Fruit fly (Drosophila melanogaster) whole organism, pupa: ENCODE results near the gene CG8142.

Experiments
- CG10348 ChIP-seq: fragments of 200-800 bp; sonication (Bioruptor generic); IDR thresholded peaks from 2 replicates; pipeline ENCODE4 v1.3.6; 2022; ENCODE audit warnings: missing biosample characterization, missing genetic modification characterization
- CG12605 ChIP-seq: fragments of 200-800 bp; sonication (Bioruptor generic); IDR thresholded peaks from 2 replicates; pipeline ENCODE4 v1.3.6; 2022; ENCODE audit warnings: missing biosample characterization, missing genetic modification characterization
- CG13204 ChIP-seq: fragments of 200-800 bp; sonication (Bioruptor generic); optimal IDR thresholded peaks from 2 replicates; lab custom pipeline; 2018; ENCODE audit warnings: missing biosample characterization, mild to moderate bottlenecking, missing genetic modification characterization, moderate library complexity
- CG14655 ChIP-seq: fragments of 200-800 bp; sonication (Bioruptor generic); optimal IDR thresholded peaks from 3 replicates; lab custom pipeline; 2017; ENCODE audit warnings: mild to moderate bottlenecking, missing biosample characterization, missing genetic modification reagents, missing genetic modification characterization
- CG15710 ChIP-seq: fragments of 200-800 bp; sonication (Bioruptor generic); optimal IDR thresholded peaks from 2 replicates; lab custom pipeline; 2018; ENCODE audit warnings: missing biosample characterization, mild to moderate bottlenecking, missing genetic modification characterization, moderate library complexity
- CG17806 ChIP-seq: fragments of 200-800 bp; sonication (Bioruptor generic); optimal IDR thresholded peaks from 2 replicates; lab custom pipeline; 2018; ENCODE audit warnings: missing biosample characterization, mild to moderate bottlenecking, missing genetic modification characterization, moderate library complexity
- CG32121 ChIP-seq: fragments of 200-800 bp; sonication (Bioruptor generic); IDR thresholded peaks from 2 replicates; pipeline ENCODE4 v1.3.6; 2022; ENCODE audit warnings: missing biosample characterization, missing genetic modification characterization
- CG34367 ChIP-seq: fragments of 200-800 bp; sonication (Bioruptor generic); optimal IDR thresholded peaks from 2 replicates; lab custom pipeline; 2018; ENCODE audit warnings: missing biosample characterization, mild to moderate bottlenecking, missing genetic modification characterization
- CG4496 ChIP-seq: fragments of 200-800 bp; sonication (Bioruptor generic); IDR thresholded peaks from 3 replicates; pipeline ENCODE4 v1.3.6; 2022; ENCODE audit warnings: missing biosample characterization, missing genetic modification characterization
- CG8159 ChIP-seq: fragments of 200-800 bp; sonication (Bioruptor generic); optimal IDR thresholded peaks from 3 replicates; lab custom pipeline; 2018; ENCODE audit warnings: missing biosample characterization, mild to moderate bottlenecking, missing genetic modification characterization, moderate library complexity
- CG8301 ChIP-seq: fragments of 200-800 bp; sonication (Bioruptor generic); optimal IDR thresholded peaks from 2 replicates; lab custom pipeline; 2018; ENCODE audit warnings: missing biosample characterization, mild to moderate bottlenecking, missing genetic modification characterization
- CG9948 ChIP-seq: fragments of 200-800 bp; sonication (Bioruptor generic); optimal IDR thresholded peaks from 2 replicates; lab custom pipeline; 2018; ENCODE audit warnings: missing biosample characterization, mild to moderate bottlenecking, missing genetic modification characterization, moderate library complexity
- D1 ChIP-seq: fragments of 200-800 bp; sonication (Bioruptor generic); optimal IDR thresholded peaks from 2 replicates; lab custom pipeline; 2018; ENCODE audit warnings: missing biosample characterization, mild to moderate bottlenecking, missing genetic modification characterization, moderate library complexity
- EcR ChIP-seq: fragments of 200-800 bp; sonication (Bioruptor generic); optimal IDR thresholded peaks from 3 replicates; lab custom pipeline; 2019; ENCODE audit warnings: missing biosample characterization, missing genetic modification characterization, mild to moderate bottlenecking, moderate library complexity, missing genetic modification reagents
- Ets98B ChIP-seq: fragments of 200-800 bp; sonication (Bioruptor generic); IDR thresholded peaks from 2 replicates; pipeline ENCODE4 v1.3.6; 2022; ENCODE audit warnings: missing biosample characterization, missing genetic modification characterization
- Pif1A ChIP-seq: fragments of 200-800 bp; sonication (Bioruptor generic); optimal IDR thresholded peaks from 3 replicates; lab custom pipeline; 2016; ENCODE audit warnings: missing biosample characterization, missing genetic modification characterization
- Pif1B ChIP-seq: fragments of 200-800 bp; sonication (Bioruptor generic); optimal IDR thresholded peaks from 3 replicates; lab custom pipeline; 2016; ENCODE audit warnings: missing biosample characterization, missing genetic modification characterization
- Snoo ChIP-seq: fragments of 200-800 bp; sonication (Bioruptor generic); optimal IDR thresholded peaks from 3 replicates; lab custom pipeline; 2017; ENCODE audit warnings: missing biosample characterization, mild to moderate bottlenecking, missing genetic modification characterization, inconsistent platforms
- fd96Ca ChIP-seq: fragments of 200-800 bp; sonication (Bioruptor generic); IDR thresholded peaks from 3 replicates; pipeline ENCODE4 v1.3.6; 2022; ENCODE audit warnings: missing biosample characterization, missing genetic modification characterization
- gl ChIP-seq: fragments of 200-800 bp; sonication (Bioruptor generic); optimal IDR thresholded peaks from 2 replicates; lab custom pipeline; 2018; ENCODE audit warnings: missing biosample characterization, mild to moderate bottlenecking, missing genetic modification characterization
- rn ChIP-seq: fragments of 200-800 bp; sonication (Bioruptor generic); IDR thresholded peaks from 2 replicates; pipeline ENCODE4 v1.3.6; 2022; ENCODE audit warnings: missing biosample characterization, missing genetic modification characterization

The CG8142 gene

dm6 chrX:17841923-17842322 is 2.6 kb downstream of the CG8142 start, which contains the start of gene Taf9:
Gene Taf9, plus strand, starts transcription at chrX:17842161.
- TF ChIP-seq rn (GFP tag; lab: Robert Waterston, UW): no peak
- TF ChIP-seq CG4496: peak; percentile 40; the same call in 1 of the 3 replicates

- TF ChIP-seq Pif1A (GFP tag; lab: Kevin White, UChicago) (no peak), CG32121 (no peak), CG4496 (no peak), CG17806 (tag; lab: Kevin White, UChicago) (peak; percentile 36), fd96Ca (GFP tag; lab: Robert Waterston, UW) (no peak), CG14655 (GFP tag; lab: Kevin White, UChicago) (no peak), gl (tag; lab: Kevin White, UChicago) (peak; percentile 0), Pif1B (GFP tag; lab: Kevin White, UChicago) (no peak), D1 (tag; lab: Kevin White, UChicago) (no peak), CG34367 (peak; percentile 13), CG9948 (peak; percentile 16), rn (GFP tag; lab: Robert Waterston, UW) (no peak), Snoo (tag; lab: Kevin White, UChicago) (no peak), Ets98B (GFP tag; lab: Robert Waterston, UW) (no peak), CG10348 (GFP tag; lab: Robert Waterston, UW) (no peak), CG8159 (tag; lab: Kevin White, UChicago) (peak; percentile 46), CG12605 (GFP tag; lab: Robert Waterston, UW) (no peak), CG13204 (no peak), EcR (no peak), CG8301 (tag; lab: Kevin White, UChicago) (peak; percentile 18), CG15710 (tag; lab: Kevin White, UChicago) (peak; percentile 42)
These were observed 8.0 kb downstream of the CG8142 start for dm6 chrX:17836420-17836932.

- TF ChIP-seq CG15710 (tag; lab: Kevin White, UChicago) (no peak), CG9948 (no peak), Snoo (tag; lab: Kevin White, UChicago) (no peak), EcR (no peak)
These were observed 9.8 kb downstream of the CG8142 start for dm6 chrX:17834754-17835153.

dm6 chrX:17833986-17834385 is 10.5 kb downstream of the CG8142 start:
- TF ChIP-seq CG8301 (tag; lab: Kevin White, UChicago) (no peak), CG12605 (GFP tag; lab: Robert Waterston, UW) (0 out of 2 replicates have a peak, but pooled peaks have one; percentile 7), Pif1A (GFP tag; lab: Kevin White, UChicago) (no peak), fd96Ca (GFP tag; lab: Robert Waterston, UW) (0 out of 3 replicates have a peak, but pooled peaks have one; percentile 24), Pif1B (GFP tag; lab: Kevin White, UChicago) (no peak), CG4496 (peak; percentile 49; the same call in 2 of the 3 replicates), Ets98B (GFP tag; lab: Robert Waterston, UW) (peak; percentile 26; the same call in 1 of the 2 replicates), CG32121 (0 out of 2 replicates have a peak, but pooled peaks have one; percentile 30), EcR (peak; percentile 66)
- TF ChIP-seq, all 21 proteins: peak for 6

- peak; percentile 59 for TF ChIP-seq CG14655 (GFP tag; lab: Kevin White, UChicago)
- TF ChIP-seq CG12605 (GFP tag; lab: Robert Waterston, UW): no peak
- peak; percentile 46 for TF ChIP-seq CG8301 (tag; lab: Kevin White, UChicago)
- TF ChIP-seq, all 21 proteins: peak for 2
These were observed 12.1 kb downstream of the CG8142 start for dm6 chrX:17832163-17833014.

- TF ChIP-seq CG13204 (peak; percentile 64), Ets98B (GFP tag; lab: Robert Waterston, UW) (peak; percentile 37; the same call in 1 of the 2 replicates), CG4496 (peak; percentile 44; the same call in 1 of the 3 replicates), Pif1B (GFP tag; lab: Kevin White, UChicago) (no peak), EcR (peak; percentile 36)
- TF ChIP-seq, all 21 proteins: peak for 4
These were observed 13.9 kb downstream of the CG8142 start, which contains the start of gene CG6398 for dm6 chrX:17830644-17831043. Gene CG6398, plus strand, starts transcription at chrX:17830828.

- TF ChIP-seq rn (GFP tag; lab: Robert Waterston, UW): no peak
- TF ChIP-seq Snoo (tag; lab: Kevin White, UChicago): peak; percentile 11
- TF ChIP-seq gl (tag; lab: Kevin White, UChicago): no peak
- TF ChIP-seq CG15710 (tag; lab: Kevin White, UChicago): peak; percentile 54
- peak; percentile 9 for TF ChIP-seq CG17806 (tag; lab: Kevin White, UChicago)
- peak; percentile 69 for TF ChIP-seq CG8159 (tag; lab: Kevin White, UChicago)
- TF ChIP-seq Ets98B (GFP tag; lab: Robert Waterston, UW): no peak
- peak; percentile 65 for TF ChIP-seq CG14655 (GFP tag; lab: Kevin White, UChicago)
- TF ChIP-seq CG34367: peak; percentile 32
- peak; percentile 40 for TF ChIP-seq Pif1A (GFP tag; lab: Kevin White, UChicago)
- peak; percentile 58 for TF ChIP-seq Pif1B (GFP tag; lab: Kevin White, UChicago)
- TF ChIP-seq CG8301 (tag; lab: Kevin White, UChicago): peak; percentile 52
- TF ChIP-seq CG9948: peak; percentile 53
These were observed 14.3 kb downstream of the CG8142 start for dm6 chrX:17830211-17830616.
